Worm (Caenorhabditis elegans): Measurements from ENCODE around the gene pid-5.

DNA sequence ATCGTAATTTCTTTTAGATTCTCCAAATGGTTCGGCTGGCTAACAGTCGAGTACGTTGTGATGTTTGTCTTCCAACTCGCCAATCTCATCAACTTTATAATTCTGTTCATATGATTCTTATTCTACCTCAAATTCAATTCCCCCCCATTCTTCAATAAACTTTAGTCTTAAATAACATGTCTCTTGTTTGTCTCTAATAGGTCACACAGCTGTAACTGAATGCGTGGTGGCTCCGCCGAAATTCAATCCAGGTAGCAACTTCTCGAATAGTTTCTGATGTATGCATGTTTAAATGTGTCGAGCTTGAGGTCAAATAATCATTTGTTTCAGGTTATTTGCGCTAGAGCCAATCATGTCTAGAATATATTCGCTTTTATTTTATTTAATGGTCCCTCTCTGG lies 37.0 kb upstream of the pid-5 start, which contains the start of gene lgc-29:
- no peak for TF ChIP-seq ama-1 (optimal IDR thresholded peaks at IDR 0.05)
- no peak for TF ChIP-seq pqm-1 (tag; optimal IDR thresholded peaks at IDR 0.05)
- no peak for TF ChIP-seq elt-1 (tag; optimal IDR thresholded peaks at IDR 0.05)
- no peak for TF ChIP-seq nhr-77 (tag; optimal IDR thresholded peaks at IDR 0.05)
- TF ChIP-seq nhr-28 (tag; optimal IDR thresholded peaks at IDR 0.05) = no peak
- TF ChIP-seq nhr-237 (tag; optimal IDR thresholded peaks at IDR 0.05) = no peak
- no peak for TF ChIP-seq fos-1 (tag; optimal IDR thresholded peaks at IDR 0.05)
- TF ChIP-seq snpc-4 (tag; optimal IDR thresholded peaks at IDR 0.05) = no peak
- no peak for TF ChIP-seq lin-15B (tag; optimal IDR thresholded peaks at IDR 0.05)
- no peak for TF ChIP-seq lin-39 (tag; optimal IDR thresholded peaks at IDR 0.05)
